Fruit fly (Drosophila melanogaster): ENCODE data around the gene CG6813.

DNA sequence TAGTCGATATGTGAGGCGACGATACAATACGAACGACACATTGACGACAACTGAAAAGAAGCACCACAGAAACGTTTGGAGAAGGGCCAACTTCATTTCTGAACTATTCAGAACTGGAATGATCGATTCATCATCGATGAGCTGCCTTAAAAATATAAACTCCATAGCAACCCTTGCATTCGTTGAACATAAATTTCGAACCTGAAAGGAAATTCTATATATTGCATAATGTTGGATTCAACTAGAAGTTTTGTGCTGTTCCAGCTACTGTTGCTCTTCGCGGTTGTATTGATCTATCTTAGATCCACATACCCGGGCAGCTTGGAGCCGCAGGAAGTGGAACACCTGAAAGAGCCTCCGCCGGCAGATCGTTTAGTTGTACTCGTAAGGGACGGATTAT, 47.8 kb downstream of the CG6813 start, which contains the start of the genes CG6790 and CG5342:
- TF ChIP-seq kay (GFP tag; ENCODE audit: borderline replicate concordance) (no peak), tj (GFP tag; optimal IDR thresholded peaks at IDR 0.05) (no peak), pad (GFP tag; optimal IDR thresholded peaks at IDR 0.05) (no peak), Clk (GFP tag; optimal IDR thresholded peaks at IDR 0.05) (no peak), CG12768 (GFP tag; optimal IDR thresholded peaks at IDR 0.05) (no peak), toe (GFP tag; optimal IDR thresholded peaks at IDR 0.05) (no peak), cnc (optimal IDR thresholded peaks at IDR 0.05) (no peak)

Data from whole organism, adult.